Fruit fly (Drosophila melanogaster) whole organism, embryonic: Measurements from ENCODE around the gene CG18473.

Experiments
- CG12942 ChIP-seq: fragments of 200-800 bp; sonication (Bioruptor generic); optimal IDR thresholded peaks from 3 replicates; lab custom pipeline; 2016; ENCODE audit warnings: missing biosample characterization, missing genetic modification characterization
- CG2712 ChIP-seq: fragments of 200-800 bp; optimal IDR thresholded peaks from 3 replicates; lab custom pipeline; 2019; ENCODE audit warnings: missing biosample characterization, mild to moderate bottlenecking, missing genetic modification characterization, moderate library complexity
- CG31365 ChIP-seq: fragments of 200-800 bp; sonication (Bioruptor generic); optimal IDR thresholded peaks from 2 replicates; lab custom pipeline; 2018; ENCODE audit warnings: missing biosample characterization, mild to moderate bottlenecking, missing genetic modification characterization
- CG43689 ChIP-seq: fragments of 200-800 bp; sonication (Bioruptor generic); IDR thresholded peaks from 2 replicates; pipeline ENCODE4 v1.3.6; 2022; ENCODE audit warnings: missing biosample characterization, missing genetic modification characterization
- CG9609 ChIP-seq: fragments of 200-800 bp; sonication (Bioruptor generic); optimal IDR thresholded peaks from 3 replicates; lab custom pipeline; 2016; ENCODE audit warnings: missing biosample characterization, missing genetic modification characterization
- D ChIP-seq, 2 experiments: fragments of 200-800 bp in 1 of 2; fragments of >200 bp in 1 of 2; sonication (Bioruptor generic) in 1 of 2; optimal IDR thresholded peaks; 2 replicates in 1 of 2; 3 replicates in 1 of 2; lab custom pipeline; 2017; ENCODE audit warnings: mild to moderate bottlenecking in 1 of 2, missing biosample characterization in 1 of 2, missing genetic modification characterization in 1 of 2, missing genetic modification reagents in 1 of 2
- Gug ChIP-seq: fragments of 200-800 bp; sonication (Bioruptor generic); IDR thresholded peaks from 4 replicates; pipeline ENCODE4 v1.3.6; 2022; ENCODE audit warnings: missing biosample characterization, missing genetic modification characterization
- ac ChIP-seq: fragments of 200-800 bp; sonication (Bioruptor generic); optimal IDR thresholded peaks from 3 replicates; lab custom pipeline; 2017; ENCODE audit warnings: missing biosample characterization, mild to moderate bottlenecking, missing genetic modification characterization
- pnt ChIP-seq: fragments of 200-800 bp; sonication (Bioruptor generic); optimal IDR thresholded peaks from 3 replicates; lab custom pipeline; 2016; ENCODE audit warnings: missing biosample characterization, missing genetic modification characterization
- repo ChIP-seq: fragments of 200-800 bp; sonication (Bioruptor generic); optimal IDR thresholded peaks from 2 replicates; lab custom pipeline; 2016; ENCODE audit warnings: missing biosample characterization, missing genetic modification characterization
- ssp ChIP-seq: fragments of 200-800 bp; sonication (Bioruptor generic); IDR thresholded peaks from 2 replicates; pipeline ENCODE4 v1.3.6; 2022; ENCODE audit warnings: missing biosample characterization, missing genetic modification characterization
- vfl ChIP-seq: fragments of 200-800 bp; sonication (Bioruptor generic); optimal IDR thresholded peaks from 2 replicates; lab custom pipeline; 2016; ENCODE audit warnings: missing biosample characterization, missing genetic modification characterization

- TF ChIP-seq CG2712 (tag; lab: Kevin White, UChicago) (no peak), pnt (GFP tag; lab: Kevin White, UChicago) (no peak), CG12942 (GFP tag; lab: Kevin White, UChicago) (no peak), ac (GFP tag; lab: Kevin White, UChicago) (no peak), repo (GFP tag; lab: Kevin White, UChicago) (no peak), CG43689 (GFP tag; lab: Robert Waterston, UW) (no peak), vfl (GFP tag; lab: Kevin White, UChicago) (no peak), CG31365 (no peak), Gug (GFP tag; lab: Robert Waterston, UW) (no peak), ssp (no peak), CG9609 (GFP tag; lab: Kevin White, UChicago) (no peak), D (optimal IDR thresholded peaks at IDR 0.05; lab: Kevin White, UChicago) (no peak), D (GFP tag; optimal IDR thresholded peaks at IDR 0.05; lab: Kevin White, UChicago) (no peak)
Measured at dm6 chr3R:9345904-9346303, 17.2 kb upstream of the CG18473 start.
